Worm (Caenorhabditis elegans) whole organism, late embryonic: Measurements from ENCODE around the gene F13H10.8.

Experiments used
- C08G9.2 ChIP-seq: sonication (generic microtip); optimal IDR thresholded peaks from 2 replicates; lab custom pipeline; 2016; ENCODE audit warnings: mild to moderate bottlenecking, missing genetic modification characterization, moderate library complexity, missing compliant biosample characterization
- C38D4.7 ChIP-seq: fragments of 200-800 bp; sonication (Bioruptor generic); optimal IDR thresholded peaks from 2 replicates; lab custom pipeline; 2018; ENCODE audit warnings: mild to moderate bottlenecking, missing genetic modification characterization, moderate library complexity, missing compliant biosample characterization
- F13H6.1 ChIP-seq: sonication (generic microtip); optimal IDR thresholded peaks from 2 replicates; lab custom pipeline; 2016; ENCODE audit warnings: missing genetic modification characterization, missing compliant biosample characterization
- K02D7.2 ChIP-seq: sonication (generic microtip); optimal IDR thresholded peaks from 2 replicates; lab custom pipeline; 2017; ENCODE audit warnings: mild to moderate bottlenecking, missing genetic modification characterization, missing compliant biosample characterization
- Y22D7AL.16 ChIP-seq: sonication (generic microtip); optimal IDR thresholded peaks from 2 replicates; lab custom pipeline; 2016; ENCODE audit warnings: missing genetic modification characterization, missing compliant biosample characterization
- ama-1 ChIP-seq: fragments of 150-350 bp; optimal IDR thresholded peaks from 2 replicates; lab custom pipeline; 2014
- ceh-14 ChIP-seq: sonication (generic microtip); optimal IDR thresholded peaks from 2 replicates; lab custom pipeline; 2016; ENCODE audit warnings: missing genotype, missing genetic modification characterization, missing compliant biosample characterization
- ceh-19 ChIP-seq: fragments of 200-800 bp; sonication (Bioruptor generic); optimal IDR thresholded peaks from 2 replicates; lab custom pipeline; 2018; ENCODE audit warnings: mild to moderate bottlenecking, missing genetic modification characterization, missing compliant biosample characterization
- ceh-30 ChIP-seq: fragments of 150-350 bp; optimal IDR thresholded peaks from 2 replicates; lab custom pipeline; 2014; ENCODE audit warnings: missing biosample characterization, missing genetic modification characterization
- ceh-31 ChIP-seq: sonication (generic microtip); optimal IDR thresholded peaks from 2 replicates; lab custom pipeline; 2016; ENCODE audit warnings: missing genetic modification characterization, missing compliant biosample characterization
- ceh-34 ChIP-seq: sonication (generic microtip); optimal IDR thresholded peaks from 2 replicates; lab custom pipeline; 2016; ENCODE audit warnings: mild to moderate bottlenecking, missing genetic modification characterization, missing compliant biosample characterization
- ceh-45 ChIP-seq: fragments of 200-800 bp; sonication (Bioruptor generic); IDR thresholded peaks from 2 replicates; pipeline ENCODE4 v1.3.6; 2022; ENCODE audit warnings: missing genetic modification reagents, missing genetic modification characterization, missing compliant biosample characterization
- ceh-6 ChIP-seq: fragments of 200-800 bp; sonication (Bioruptor generic); optimal IDR thresholded peaks from 2 replicates; lab custom pipeline; 2018; ENCODE audit warnings: mild to moderate bottlenecking, missing genetic modification characterization, missing compliant biosample characterization
- ceh-9 ChIP-seq: sonication (generic microtip); optimal IDR thresholded peaks from 2 replicates; lab custom pipeline; 2016; ENCODE audit warnings: mild to moderate bottlenecking, missing genetic modification characterization, inconsistent platforms, missing compliant biosample characterization
- dve-1 ChIP-seq: sonication (generic microtip); optimal IDR thresholded peaks from 2 replicates; lab custom pipeline; 2017; ENCODE audit warnings: antibody characterized with exemption, mild to moderate bottlenecking, missing genetic modification characterization, missing compliant biosample characterization
- elt-2 ChIP-seq: sonication (generic microtip); optimal IDR thresholded peaks from 2 replicates; lab custom pipeline; 2016; ENCODE audit warnings: missing genetic modification reagents, missing genetic modification characterization, missing compliant biosample characterization
- fkh-10 ChIP-seq: fragments of 150-350 bp; optimal IDR thresholded peaks from 2 replicates; lab custom pipeline; 2014; ENCODE audit warnings: missing biosample characterization, missing genetic modification reagents, missing genetic modification characterization
- gmeb-2 ChIP-seq: sonication (generic microtip); optimal IDR thresholded peaks from 2 replicates; lab custom pipeline; 2016; ENCODE audit warnings: missing genetic modification characterization, inconsistent platforms, missing compliant biosample characterization
- hlh-13 ChIP-seq: fragments of 200-800 bp; sonication (Bioruptor generic); optimal IDR thresholded peaks from 2 replicates; lab custom pipeline; 2018; ENCODE audit warnings: mild to moderate bottlenecking, missing genetic modification characterization, missing compliant biosample characterization
- hlh-8 ChIP-seq: sonication (generic microtip); optimal IDR thresholded peaks from 2 replicates; lab custom pipeline; 2016; ENCODE audit warnings: missing genotype, missing genetic modification characterization, missing compliant biosample characterization
- madf-2 ChIP-seq: sonication (generic microtip); optimal IDR thresholded peaks from 2 replicates; lab custom pipeline; 2017; ENCODE audit warnings: missing genetic modification characterization, missing compliant biosample characterization
- nfya-1 ChIP-seq: sonication (generic microtip); optimal IDR thresholded peaks from 2 replicates; lab custom pipeline; 2017; ENCODE audit warnings: missing genetic modification characterization, mild to moderate bottlenecking, missing compliant biosample characterization, antibody characterized with exemption, moderate library complexity
- nhr-11 ChIP-seq: fragments of 150-350 bp; optimal IDR thresholded peaks from 2 replicates; lab custom pipeline; 2014; ENCODE audit warnings: missing biosample characterization, missing genetic modification characterization
- npax-4 ChIP-seq: sonication (generic microtip); optimal IDR thresholded peaks from 2 replicates; lab custom pipeline; 2016; ENCODE audit warnings: missing genetic modification characterization, missing compliant biosample characterization
- odd-2 ChIP-seq: sonication (generic microtip); optimal IDR thresholded peaks from 2 replicates; lab custom pipeline; 2017; ENCODE audit warnings: antibody characterized with exemption, mild to moderate bottlenecking, missing genetic modification characterization, missing compliant biosample characterization
- pag-3 ChIP-seq: sonication (generic microtip); optimal IDR thresholded peaks from 2 replicates; lab custom pipeline; 2016; ENCODE audit warnings: missing compliant biosample characterization, missing genetic modification characterization, borderline replicate concordance
- pax-1 ChIP-seq: fragments of 150-350 bp; optimal IDR thresholded peaks from 2 replicates; lab custom pipeline; 2014; ENCODE audit warnings: missing biosample characterization, missing genetic modification characterization
- pqm-1 ChIP-seq: sonication (generic microtip); optimal IDR thresholded peaks from 2 replicates; lab custom pipeline; 2016; ENCODE audit warnings: missing genetic modification characterization, missing compliant biosample characterization
- sdc-2 ChIP-seq: sonication (generic microtip); optimal IDR thresholded peaks from 2 replicates; lab custom pipeline; 2016; ENCODE audit warnings: missing genotype, missing genetic modification characterization, missing compliant biosample characterization
- tbx-2 ChIP-seq: sonication (generic microtip); optimal IDR thresholded peaks from 2 replicates; lab custom pipeline; 2016; ENCODE audit warnings: missing genetic modification characterization, missing compliant biosample characterization
- tbx-7 ChIP-seq: sonication (generic microtip); optimal IDR thresholded peaks from 2 replicates; lab custom pipeline; 2016; ENCODE audit warnings: missing genotype, missing genetic modification characterization, missing compliant biosample characterization
- ttx-3 ChIP-seq: sonication (generic microtip); optimal IDR thresholded peaks from 2 replicates; lab custom pipeline; 2016; ENCODE audit warnings: missing genetic modification reagents, missing genetic modification characterization, missing compliant biosample characterization
- unc-3 ChIP-seq, 2 experiments: fragments of 200-800 bp in 1 of 2; sonication (Bioruptor generic) in 1 of 2; sonication (generic microtip) in 1 of 2; conservative IDR thresholded peaks in 1 of 2; optimal IDR thresholded peaks in 1 of 2; 2 replicates each; pipeline versions ENCODE4 v1.3.6 to Lab custom; 2016 to 2022; ENCODE audit warnings: missing compliant biosample characterization in 2 of 2, missing genetic modification characterization in 2 of 2, missing genetic modification reagents in 1 of 2
- unc-42 ChIP-seq: sonication (generic microtip); optimal IDR thresholded peaks from 2 replicates; lab custom pipeline; 2016; ENCODE audit warnings: missing genotype, missing genetic modification characterization, missing compliant biosample characterization

F13H10.8 gene

DNA sequence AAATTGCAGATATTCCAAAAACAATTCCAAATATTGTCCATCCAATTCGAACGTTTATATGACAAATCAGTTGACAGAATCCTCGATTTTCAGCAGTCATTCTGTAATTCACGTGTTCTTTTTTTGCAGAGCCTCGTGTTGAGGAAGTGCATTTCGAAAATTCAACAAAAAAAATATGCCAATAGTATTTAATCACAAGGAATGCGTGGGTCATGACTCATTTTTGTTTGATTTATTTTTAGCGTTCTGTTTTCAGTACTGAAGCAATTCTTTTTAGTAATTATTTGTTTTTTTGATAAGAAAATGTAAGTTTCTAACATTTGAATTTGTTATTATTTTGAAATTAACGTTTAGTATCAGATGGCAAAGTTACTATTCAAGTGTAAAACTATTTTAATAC, 10.6 kb downstream of the F13H10.8 start, which contains the start of gene hrg-4:
Gene hrg-4, minus strand, starts transcription at position 101 of the 400 bp plus-strand sequence.
- TF ChIP-seq ttx-3 (tag; lab: Kevin White, UChicago), result no peak
- TF ChIP-seq Y22D7AL.16 (tag; lab: Kevin White, UChicago), result no peak
- no peak for TF ChIP-seq gmeb-2 (tag; lab: Kevin White, UChicago)
- no peak for TF ChIP-seq ceh-31 (tag; lab: Kevin White, UChicago)
- no peak for TF ChIP-seq unc-3 (GFP tag; conservative IDR thresholded peaks at IDR 0.05; lab: Robert Waterston, UW)
- no peak for TF ChIP-seq unc-3 (tag; optimal IDR thresholded peaks at IDR 0.05; lab: Kevin White, UChicago)
- no peak for TF ChIP-seq tbx-7 (tag; lab: Kevin White, UChicago)
- no peak for TF ChIP-seq C08G9.2 (tag; lab: Kevin White, UChicago)
- TF ChIP-seq nhr-11 (tag; lab: Kevin White, UChicago), result no peak
- TF ChIP-seq tbx-2 (tag; lab: Kevin White, UChicago), result no peak
- no peak for TF ChIP-seq K02D7.2
- TF ChIP-seq ceh-30 (tag; lab: Kevin White, UChicago), result no peak
- TF ChIP-seq madf-2 (tag; lab: Kevin White, UChicago), result no peak
- no peak for TF ChIP-seq C38D4.7 (GFP tag; lab: Kevin White, UChicago)
- no peak for TF ChIP-seq pqm-1 (tag; lab: Kevin White, UChicago)
- TF ChIP-seq pag-3 (tag; lab: Kevin White, UChicago), result no peak
- TF ChIP-seq ama-1 (lab: Kevin White, UChicago), result no peak
- no peak for TF ChIP-seq hlh-8 (tag; lab: Kevin White, UChicago)
- no peak for TF ChIP-seq dve-1 (tag; lab: Kevin White, UChicago)
- no peak for TF ChIP-seq ceh-19 (GFP tag; lab: Kevin White, UChicago)

DNA sequence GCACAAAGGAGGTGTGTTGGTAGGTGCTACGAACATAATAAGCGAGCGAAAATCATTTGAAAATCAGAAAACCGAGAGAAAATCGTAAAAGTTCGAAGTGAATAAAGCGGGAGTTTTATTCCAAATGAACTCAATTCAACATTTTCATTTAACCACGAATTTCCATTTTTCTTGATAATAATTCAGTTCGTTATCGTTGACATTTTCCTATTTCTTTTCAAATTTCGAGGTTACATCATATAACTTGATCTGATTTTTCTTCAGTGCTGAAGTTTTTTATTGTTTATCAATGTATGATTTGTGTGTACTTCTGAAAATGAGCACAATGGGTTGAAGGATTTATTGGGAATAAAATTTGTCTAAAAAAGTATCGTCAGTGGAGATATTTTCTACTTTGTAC, 11.3 kb downstream of the F13H10.8 start:
- TF ChIP-seq ttx-3 (tag; lab: Kevin White, UChicago), result no peak
- TF ChIP-seq sdc-2 (tag; lab: Kevin White, UChicago), result no peak

DNA sequence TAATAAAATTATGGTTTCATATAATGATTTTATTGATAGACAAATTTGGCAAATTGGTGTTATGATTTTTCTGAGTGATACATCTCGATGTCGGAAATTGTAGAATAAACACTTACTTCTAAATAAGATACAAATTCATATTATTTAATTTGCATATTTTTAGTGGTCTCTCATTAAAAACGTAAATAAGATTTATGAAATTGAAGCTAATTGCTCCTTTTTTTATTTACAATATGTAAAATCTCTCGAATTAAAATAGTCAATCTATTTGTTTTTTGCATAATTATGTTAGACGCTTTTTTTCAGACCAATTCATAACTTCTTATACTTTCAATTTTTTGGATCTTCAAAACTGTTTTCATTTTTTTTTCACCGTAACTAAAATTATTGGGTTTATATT, 12.0 kb downstream of the F13H10.8 start, which contains the start of gene hrg-6:
Gene hrg-6, plus strand, starts transcription at position 301 of the 400 bp plus-strand sequence.
- TF ChIP-seq ceh-30 (tag; lab: Kevin White, UChicago), result no peak
- no peak for TF ChIP-seq fkh-10
- no peak for TF ChIP-seq ceh-14 (tag; lab: Kevin White, UChicago)
- TF ChIP-seq ceh-6 (GFP tag; lab: Kevin White, UChicago), result no peak
- no peak for TF ChIP-seq ceh-9 (tag; lab: Kevin White, UChicago)
- no peak for TF ChIP-seq ceh-45 (GFP tag; lab: Robert Waterston, UW)
- TF ChIP-seq Y22D7AL.16 (tag; lab: Kevin White, UChicago), result no peak
- no peak for TF ChIP-seq pax-1 (tag; lab: Kevin White, UChicago)
- TF ChIP-seq npax-4 (tag; lab: Kevin White, UChicago), result no peak

DNA sequence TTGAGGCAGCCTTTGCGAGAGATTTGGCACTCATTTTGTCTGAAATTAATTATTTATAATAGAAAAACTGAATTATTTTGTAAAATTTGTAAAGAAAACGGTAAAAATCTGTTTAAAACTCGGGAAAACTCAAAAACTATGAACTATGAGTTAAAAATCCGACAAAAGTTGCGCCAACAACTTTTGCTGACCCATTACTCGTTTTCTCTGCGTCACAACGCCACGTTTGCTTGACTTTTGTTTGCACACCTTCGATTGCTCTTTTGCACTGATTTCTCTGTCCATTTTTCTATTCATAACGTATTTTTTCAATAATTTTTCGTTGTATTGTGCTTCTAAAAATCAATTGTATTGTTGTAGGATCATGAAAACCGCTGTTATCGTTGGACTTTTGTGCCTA, 15.9 kb downstream of the F13H10.8 start, which contains the start of gene fkb-1:
Gene fkb-1, plus strand, starts transcription at position 361 of the 400 bp plus-strand sequence.
- TF ChIP-seq dve-1 (tag; lab: Kevin White, UChicago) (no peak), pax-1 (tag; lab: Kevin White, UChicago) (peak; percentile 60), nfya-1 (tag; lab: Kevin White, UChicago) (peak; percentile 35), elt-2 (tag; lab: Kevin White, UChicago) (peak; percentile 19)

DNA sequence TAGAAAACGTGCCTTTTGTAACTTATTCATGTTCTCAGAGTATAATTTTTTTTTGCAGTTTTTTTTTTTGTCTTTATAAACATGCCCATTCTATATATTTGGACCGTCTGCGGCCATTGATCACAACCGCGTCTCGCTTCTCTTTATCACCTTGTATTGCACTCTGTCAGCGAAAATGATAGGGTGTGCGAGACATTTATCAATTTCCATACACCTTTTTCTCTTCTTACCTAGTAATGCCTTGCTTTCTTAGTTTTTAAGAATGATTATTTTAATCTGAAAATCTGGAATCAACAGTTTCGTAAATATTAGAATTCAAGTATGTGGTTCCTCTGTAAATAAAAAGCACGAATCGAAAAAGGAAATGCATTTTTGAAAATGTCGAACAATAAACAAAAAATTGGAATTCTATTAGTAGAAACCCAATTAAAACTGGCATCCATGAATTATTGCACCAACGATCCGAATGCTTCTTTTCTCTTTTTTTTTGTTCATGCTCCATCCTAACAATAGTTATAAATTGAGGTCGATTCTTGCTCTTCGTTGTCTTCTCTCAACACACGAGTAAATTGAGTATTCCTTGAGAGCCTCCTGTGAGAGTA, 16.9 kb downstream of the F13H10.8 start:
- no peak for TF ChIP-seq ceh-31 (tag; lab: Kevin White, UChicago)
- peak; percentile 32 for TF ChIP-seq unc-42 (tag; lab: Kevin White, UChicago)
- TF ChIP-seq sdc-2 (tag; lab: Kevin White, UChicago), result no peak
- TF ChIP-seq elt-2 (tag; lab: Kevin White, UChicago), result peak; percentile 44
- no peak for TF ChIP-seq ceh-9 (tag; lab: Kevin White, UChicago)
- no peak for TF ChIP-seq ceh-34
- TF ChIP-seq F13H6.1 (tag; lab: Kevin White, UChicago), result no peak
- no peak for TF ChIP-seq odd-2
- TF ChIP-seq hlh-13, result no peak
